Worm (Caenorhabditis elegans) whole organism, L4/young adult: ENCODE results near the gene dnj-9.
"Not testable (repeated sequence)": the region's sequence is repeated elsewhere in the genome, so short reads cannot be mapped to it uniquely, and the experiment has no call there.

Experiments
- W03F9.2 ChIP-seq: fragments of 150-350 bp; optimal IDR thresholded peaks from 2 replicates; lab custom pipeline; 2014; ENCODE audit warnings: missing biosample characterization, missing genetic modification characterization
- dao-5 ChIP-seq: sonication (generic microtip); optimal IDR thresholded peaks from 2 replicates; lab custom pipeline; 2016; ENCODE audit warnings: missing genotype, missing genetic modification characterization, moderate library complexity, missing compliant biosample characterization
- him-1 ChIP-seq: sonication (generic microtip); optimal IDR thresholded peaks from 2 replicates; lab custom pipeline; 2016; ENCODE audit warnings: missing genotype, missing genetic modification reagents, missing genetic modification characterization, missing compliant biosample characterization

The dnj-9 gene

DNA sequence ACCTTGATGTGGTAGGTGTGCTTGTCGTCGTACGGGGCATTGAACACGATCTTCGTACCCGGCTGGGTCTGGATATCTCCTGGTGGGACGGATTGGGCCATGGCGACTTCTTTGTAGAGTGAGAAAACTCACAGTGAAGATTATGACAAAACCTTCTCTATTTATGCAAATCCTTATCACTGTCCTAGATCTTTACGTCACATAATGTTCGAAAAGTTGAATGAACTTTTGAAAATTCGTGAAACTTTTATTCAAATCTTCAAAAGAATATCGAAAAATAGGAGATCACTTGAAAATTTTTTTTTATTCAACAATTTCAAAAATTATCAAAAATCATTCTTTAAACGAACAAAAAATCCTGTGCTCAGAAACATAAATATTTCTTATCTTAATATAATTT is 40.7 kb downstream of the dnj-9 start, which contains the start of gene msp-33:
Gene msp-33, minus strand, starts transcription at position 101 of the 400 bp plus-strand sequence.
- TF ChIP-seq W03F9.2 (tag; lab: Kevin White, UChicago) = no peak
- no peak for TF ChIP-seq him-1 (tag; lab: Kevin White, UChicago)
- TF ChIP-seq dao-5 (tag; lab: Kevin White, UChicago) = no peak

DNA sequence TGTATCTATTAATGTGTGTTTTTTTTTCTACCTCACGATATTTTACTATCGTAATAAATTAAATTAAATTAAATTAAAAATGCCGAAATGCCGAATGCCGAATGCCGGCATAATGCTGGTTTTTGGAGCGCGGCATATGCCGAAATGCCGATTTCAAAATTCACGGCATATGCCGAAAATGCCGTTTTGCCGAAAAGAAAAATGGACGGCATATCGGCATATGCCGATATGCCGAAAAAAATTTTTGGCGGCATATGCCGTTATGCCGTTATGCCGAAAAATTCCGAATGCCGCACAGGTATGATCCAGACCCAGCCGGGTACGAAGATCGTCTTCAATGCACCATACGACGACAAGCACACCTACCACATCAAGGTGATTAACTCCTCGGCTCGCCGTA is 46.7 kb downstream of the dnj-9 start, which contains the start of gene msp-32:
Gene msp-32, plus strand, starts transcription at position 301 of the 400 bp plus-strand sequence.
- not testable (repeated sequence) for TF ChIP-seq W03F9.2, him-1, dao-5 (tag; lab: Kevin White, UChicago)

DNA sequence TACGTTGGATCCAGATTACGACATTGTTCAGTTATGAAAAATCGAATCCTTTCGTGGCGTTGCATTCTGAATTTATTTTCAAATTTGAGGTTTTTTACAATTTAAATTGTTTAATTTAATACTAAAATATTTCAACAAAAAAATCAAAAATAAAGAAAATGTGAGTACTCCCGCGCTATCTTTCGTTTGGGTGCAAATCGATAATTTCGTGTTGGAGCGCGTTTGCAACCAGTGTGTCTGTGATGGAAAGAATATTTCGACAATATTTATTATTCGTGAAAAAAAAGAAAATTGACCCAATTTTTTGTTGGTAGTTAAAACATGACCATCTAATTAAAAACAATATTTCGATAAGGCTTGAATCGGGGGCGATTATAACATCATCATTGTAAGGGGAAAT is 50.2 kb downstream of the dnj-9 start, which contains the start of gene R05F9.9:
Gene R05F9.9, minus strand, starts transcription at position 66 of the 400 bp plus-strand sequence.
- TF ChIP-seq W03F9.2 (tag; lab: Kevin White, UChicago) (no peak), dao-5 (tag; lab: Kevin White, UChicago) (no peak), him-1 (tag; lab: Kevin White, UChicago) (no peak)

DNA sequence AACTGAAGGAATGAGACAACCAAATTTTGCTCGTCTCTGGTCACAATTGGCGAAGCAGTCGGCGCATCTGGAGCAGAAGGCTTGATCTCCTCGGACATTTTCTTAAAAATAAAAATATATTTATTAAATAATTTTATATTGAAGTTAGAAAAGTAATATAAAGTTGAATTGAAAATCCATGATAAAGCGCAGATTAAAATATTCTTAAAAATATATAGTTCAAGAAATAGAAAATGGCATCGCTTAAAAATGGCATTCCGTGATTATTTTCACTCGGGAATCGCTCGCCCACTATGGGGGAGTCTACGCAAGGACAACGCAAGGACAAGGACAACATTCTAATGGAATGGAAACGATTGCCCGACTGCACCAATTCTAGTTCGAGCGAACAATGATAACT is 51.8 kb downstream of the dnj-9 start, which contains the start of gene sgt-1:
Gene sgt-1, minus strand, starts transcription at position 101 of the 400 bp plus-strand sequence.
- TF ChIP-seq dao-5, W03F9.2, him-1 (tag; lab: Kevin White, UChicago): not testable (repeated sequence)

DNA sequence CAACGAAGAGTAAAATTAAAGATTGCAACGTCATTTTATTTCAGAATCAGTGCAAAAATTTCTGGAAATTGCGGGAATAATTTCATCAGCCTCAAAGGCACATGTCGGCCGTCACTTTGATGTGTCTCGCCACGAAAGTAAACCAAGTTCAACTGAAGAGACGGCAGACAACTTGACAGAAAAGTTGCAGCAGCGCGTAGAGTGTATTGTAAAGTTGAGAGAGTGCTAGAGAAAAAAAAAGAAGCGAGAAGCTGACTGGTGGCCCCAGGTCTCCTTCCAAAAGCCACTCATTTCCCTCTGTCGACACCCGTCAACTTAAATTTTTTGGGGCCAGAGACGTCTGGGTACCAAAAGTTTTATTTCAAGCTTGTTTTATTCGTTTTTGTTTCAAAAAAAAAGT is 52.4 kb downstream of the dnj-9 start:
- TF ChIP-seq dao-5 (tag; lab: Kevin White, UChicago) (no peak), W03F9.2 (tag; lab: Kevin White, UChicago) (peak; percentile 88)

DNA sequence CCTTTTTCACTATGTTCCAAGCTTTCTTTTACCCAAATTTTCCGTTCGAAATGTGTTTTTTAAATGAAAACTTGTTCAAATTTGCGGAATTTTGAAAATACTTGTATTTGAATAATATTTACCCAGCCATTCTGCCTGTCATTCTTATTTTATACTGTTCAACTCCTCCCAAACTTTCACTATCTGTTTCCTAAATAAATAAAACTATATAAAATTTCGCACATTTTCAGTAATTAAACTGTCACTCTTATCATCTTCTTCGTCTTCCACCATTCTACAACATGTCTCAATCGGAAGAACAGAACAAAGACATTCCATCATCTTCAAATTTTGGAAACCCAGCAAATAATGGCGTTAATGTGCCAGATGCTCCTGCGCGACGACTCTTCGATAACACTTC is 52.9 kb downstream of the dnj-9 start, which contains the start of gene btbd-10:
Gene btbd-10, plus strand, starts transcription at position 231 of the 400 bp plus-strand sequence.
- TF ChIP-seq W03F9.2 (tag; lab: Kevin White, UChicago) = no peak
- no peak for TF ChIP-seq dao-5 (tag; lab: Kevin White, UChicago)
- no peak for TF ChIP-seq him-1 (tag; lab: Kevin White, UChicago)

DNA sequence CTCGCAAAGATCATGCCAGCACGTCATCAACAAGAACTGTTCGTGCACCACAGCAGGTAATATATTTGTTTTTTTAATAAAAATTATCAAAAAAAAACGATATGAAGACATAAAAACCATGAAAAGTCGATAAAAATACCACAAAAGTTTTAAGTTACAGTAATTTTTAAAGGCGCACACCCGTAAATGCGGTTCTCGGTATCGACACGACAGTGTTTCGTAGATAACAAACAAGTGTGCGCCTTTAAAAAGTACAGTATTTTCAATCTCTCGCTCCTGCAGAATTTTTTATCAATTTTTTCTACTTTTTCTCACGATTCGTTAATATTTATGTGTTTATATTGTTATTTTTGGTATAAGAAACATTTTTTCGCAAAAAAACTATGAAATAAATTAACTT is 53.5 kb downstream of the dnj-9 start:
- TF ChIP-seq dao-5 (tag; lab: Kevin White, UChicago) (no peak), W03F9.2 (tag; lab: Kevin White, UChicago) (no peak)

DNA sequence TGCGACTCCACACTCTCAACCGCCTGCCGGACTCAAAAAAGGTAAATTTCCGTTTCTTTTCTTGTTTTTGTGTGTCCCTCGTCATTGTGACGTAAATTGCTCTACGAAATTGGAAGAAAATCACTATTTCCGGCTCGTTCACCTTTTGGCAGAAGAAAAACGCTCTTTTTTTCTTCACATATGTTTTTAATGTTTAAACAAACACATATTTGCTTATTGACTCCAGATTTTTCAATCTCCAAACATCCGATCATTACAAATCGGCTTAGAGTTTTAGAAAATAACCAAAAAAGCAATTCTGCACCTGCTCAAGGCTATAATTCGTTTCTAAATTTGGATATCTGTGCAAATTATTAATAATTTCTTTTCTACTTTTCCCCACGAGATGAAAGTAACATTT is 54.0 kb downstream of the dnj-9 start:
- TF ChIP-seq W03F9.2 (tag; lab: Kevin White, UChicago) = no peak
- TF ChIP-seq dao-5 (tag; lab: Kevin White, UChicago) = no peak
- no peak for TF ChIP-seq him-1 (tag; lab: Kevin White, UChicago)
